Worm (Caenorhabditis elegans) whole organism, L2 larva: ENCODE results near the gene Y55F3BR.6.

Experiments used
- C34F6.9 ChIP-seq: fragments of 150-350 bp; optimal IDR thresholded peaks from 2 replicates; lab custom pipeline; 2014; ENCODE audit warnings: missing biosample characterization, missing genetic modification characterization
- F13H6.1 ChIP-seq: sonication (generic microtip); optimal IDR thresholded peaks from 2 replicates; lab custom pipeline; 2016; ENCODE audit warnings: missing genetic modification characterization, missing compliant biosample characterization
- R02D3.7 ChIP-seq: fragments of 150-350 bp; optimal IDR thresholded peaks from 2 replicates; lab custom pipeline; 2014; ENCODE audit warnings: missing biosample characterization, missing genetic modification characterization
- Y55F3AM.14 ChIP-seq: fragments of 200-800 bp; sonication (Bioruptor generic); optimal IDR thresholded peaks from 2 replicates; lab custom pipeline; 2018; ENCODE audit warnings: mild to moderate bottlenecking, missing genetic modification characterization, missing compliant biosample characterization
- alr-1 ChIP-seq: fragments of 150-350 bp; optimal IDR thresholded peaks from 2 replicates; lab custom pipeline; 2014; ENCODE audit warnings: missing biosample characterization, missing genetic modification characterization
- aly-2 ChIP-seq: fragments of 150-350 bp; optimal IDR thresholded peaks from 2 replicates; lab custom pipeline; 2014; ENCODE audit warnings: missing biosample characterization, missing genetic modification characterization
- blmp-1 ChIP-seq: sonication (generic microtip); optimal IDR thresholded peaks from 2 replicates; lab custom pipeline; 2017; ENCODE audit warnings: missing genetic modification characterization, mild to moderate bottlenecking, missing compliant biosample characterization, antibody characterized with exemption, moderate library complexity; ENCODE audit not compliant: insufficient read depth
- ceh-82 ChIP-seq: fragments of 150-350 bp; optimal IDR thresholded peaks from 2 replicates; lab custom pipeline; 2014; ENCODE audit warnings: missing biosample characterization, missing genetic modification characterization
- crh-2 ChIP-seq: sonication (generic microtip); optimal IDR thresholded peaks from 2 replicates; lab custom pipeline; 2017; ENCODE audit warnings: missing biosample characterization, missing genetic modification characterization
- dmd-4 ChIP-seq: sonication (generic microtip); optimal IDR thresholded peaks from 2 replicates; lab custom pipeline; 2017; ENCODE audit warnings: missing biosample characterization, missing genetic modification characterization
- elt-1 ChIP-seq: fragments of 150-350 bp; optimal IDR thresholded peaks from 2 replicates; lab custom pipeline; 2014; ENCODE audit warnings: missing biosample characterization, missing genetic modification characterization
- fos-1 ChIP-seq: fragments of 150-350 bp; optimal IDR thresholded peaks from 2 replicates; lab custom pipeline; 2014; ENCODE audit warnings: missing biosample characterization, missing genetic modification characterization
- gmeb-1 ChIP-seq: fragments of 150-350 bp; optimal IDR thresholded peaks from 2 replicates; lab custom pipeline; 2014; ENCODE audit warnings: missing biosample characterization, missing genetic modification characterization
- lin-11 ChIP-seq: fragments of 150-350 bp; sonication (generic microtip); optimal IDR thresholded peaks from 2 replicates; lab custom pipeline; 2014; ENCODE audit warnings: missing biosample characterization, missing genetic modification characterization, inconsistent platforms, mixed read lengths
- lin-13 ChIP-seq: fragments of 150-350 bp; optimal IDR thresholded peaks from 2 replicates; lab custom pipeline; 2014; ENCODE audit warnings: missing biosample characterization, missing genetic modification reagents, missing genetic modification characterization
- lin-39 ChIP-seq: fragments of 150-350 bp; optimal IDR thresholded peaks from 2 replicates; lab custom pipeline; 2014; ENCODE audit warnings: missing biosample characterization, missing genetic modification reagents, missing genetic modification characterization
- lsy-2 ChIP-seq, 2 experiments: fragments of 150-350 bp in 1 of 2; sonication (generic microtip) in 1 of 2; optimal IDR thresholded peaks; 2 replicates each; lab custom pipeline; 2014 to 2017; ENCODE audit warnings: missing biosample characterization in 2 of 2, missing genetic modification characterization in 2 of 2
- mbf-1 ChIP-seq: sonication (generic microtip); optimal IDR thresholded peaks from 2 replicates; lab custom pipeline; 2017; ENCODE audit warnings: missing biosample characterization, missing genetic modification characterization
- mdl-1 ChIP-seq, 2 experiments: fragments of 150-350 bp in 1 of 2; sonication (generic microtip) in 1 of 2; optimal IDR thresholded peaks; 2 replicates each; lab custom pipeline; 2017; ENCODE audit warnings: missing biosample characterization in 2 of 2, missing genetic modification characterization in 2 of 2
- nhr-10 ChIP-seq: sonication (generic microtip); optimal IDR thresholded peaks from 2 replicates; lab custom pipeline; 2017; ENCODE audit warnings: missing biosample characterization, missing genetic modification characterization
- nhr-11 ChIP-seq: fragments of 150-350 bp; optimal IDR thresholded peaks from 2 replicates; lab custom pipeline; 2014; ENCODE audit warnings: missing biosample characterization, missing genetic modification characterization
- nhr-129 ChIP-seq: fragments of 150-350 bp; optimal IDR thresholded peaks from 2 replicates; lab custom pipeline; 2014; ENCODE audit warnings: missing biosample characterization, missing genetic modification characterization
- nhr-21 ChIP-seq: fragments of 150-350 bp; optimal IDR thresholded peaks from 2 replicates; lab custom pipeline; 2014; ENCODE audit warnings: missing biosample characterization, missing genetic modification characterization
- nhr-23 ChIP-seq: fragments of 150-350 bp; optimal IDR thresholded peaks from 2 replicates; lab custom pipeline; 2014; ENCODE audit warnings: missing biosample characterization, missing genetic modification reagents, missing genetic modification characterization
- nhr-25 ChIP-seq: fragments of 150-350 bp; sonication (generic microtip); optimal IDR thresholded peaks from 3 replicates; lab custom pipeline; 2014; ENCODE audit warnings: missing biosample characterization, missing genetic modification characterization
- nhr-6 ChIP-seq: fragments of 150-350 bp; optimal IDR thresholded peaks from 2 replicates; lab custom pipeline; 2014; ENCODE audit warnings: missing biosample characterization, missing genetic modification characterization
- nhr-77 ChIP-seq: fragments of 150-350 bp; optimal IDR thresholded peaks from 2 replicates; lab custom pipeline; 2014; ENCODE audit warnings: missing biosample characterization, missing genetic modification characterization
- sma-3 ChIP-seq: sonication (generic microtip); optimal IDR thresholded peaks from 2 replicates; lab custom pipeline; 2016; ENCODE audit warnings: missing genetic modification reagents, missing genetic modification characterization, missing compliant biosample characterization
- sma-9 ChIP-seq, 2 experiments: fragments of 150-350 bp in 1 of 2; sonication (generic microtip) in 1 of 2; optimal IDR thresholded peaks; 2 replicates each; lab custom pipeline; 2014 to 2016; ENCODE audit warnings: missing genetic modification characterization in 2 of 2, mild to moderate bottlenecking in 1 of 2, missing biosample characterization in 1 of 2, missing compliant biosample characterization in 1 of 2, missing genetic modification reagents in 1 of 2, moderate library complexity in 1 of 2
- snpc-4 ChIP-seq: fragments of 150-350 bp; optimal IDR thresholded peaks from 2 replicates; lab custom pipeline; 2014; ENCODE audit warnings: missing biosample characterization, missing genetic modification characterization
- unc-39 ChIP-seq: fragments of 150-350 bp; optimal IDR thresholded peaks from 2 replicates; lab custom pipeline; 2014; ENCODE audit warnings: missing biosample characterization, missing genetic modification characterization
- unc-55 ChIP-seq: fragments of 150-350 bp; sonication (generic microtip); optimal IDR thresholded peaks from 3 replicates; lab custom pipeline; 2014; ENCODE audit warnings: missing biosample characterization, missing genetic modification reagents, missing genetic modification characterization
- unc-62 ChIP-seq: fragments of 150-350 bp; optimal IDR thresholded peaks from 2 replicates; lab custom pipeline; 2014; ENCODE audit warnings: missing biosample characterization, missing genetic modification reagents, missing genetic modification characterization
- zag-1 ChIP-seq: fragments of 150-350 bp; optimal IDR thresholded peaks from 2 replicates; lab custom pipeline; 2014; ENCODE audit warnings: missing biosample characterization, missing genetic modification characterization
- ztf-1 ChIP-seq: fragments of 200-800 bp; sonication (Bioruptor generic); conservative IDR thresholded peaks from 2 replicates; pipeline ENCODE4 v1.3.6; 2022; ENCODE audit warnings: missing genetic modification characterization, missing compliant biosample characterization
- ztf-11 ChIP-seq: sonication (generic microtip); optimal IDR thresholded peaks from 2 replicates; lab custom pipeline; 2017; ENCODE audit warnings: missing biosample characterization, missing genetic modification characterization

The Y55F3BR.6 gene

ce11 chrIV:845198-845597, 3.3 kb upstream of the Y55F3BR.6 start, which contains the start of gene lgc-33:
lgc-33 (plus strand) TSS chrIV:845498.
- TF ChIP-seq gmeb-1 (no peak), elt-1 (tag; lab: Kevin White, UChicago) (no peak), nhr-23 (tag; lab: Kevin White, UChicago) (no peak), unc-55 (GFP tag; lab: Kevin White, UChicago) (no peak), nhr-6 (no peak), mbf-1 (no peak), dmd-4 (tag; lab: Kevin White, UChicago) (no peak), Y55F3AM.14 (GFP tag; lab: Kevin White, UChicago) (no peak), aly-2 (no peak), nhr-10 (tag; lab: Kevin White, UChicago) (no peak), alr-1 (tag; lab: Kevin White, UChicago) (no peak), unc-62 (GFP tag; lab: Kevin White, UChicago) (no peak)

ce11 chrIV:842630-843029, 704 bp upstream of the Y55F3BR.6 start:
- TF ChIP-seq F13H6.1 (peak; percentile 5), fos-1 (peak; percentile 49), nhr-10 (tag; lab: Kevin White, UChicago) (no peak), nhr-21 (tag; lab: Kevin White, UChicago) (no peak), zag-1 (tag; lab: Kevin White, UChicago) (no peak), sma-3 (peak; percentile 6), C34F6.9 (peak; percentile 47), ztf-1 (GFP tag; lab: Robert Waterston, UW) (no peak), Y55F3AM.14 (GFP tag; lab: Kevin White, UChicago) (no peak), nhr-77 (no peak), unc-39 (tag; lab: Kevin White, UChicago) (no peak), lin-13 (GFP tag; lab: Kevin White, UChicago) (peak; percentile 17), gmeb-1 (peak; percentile 57), sma-9 (GFP tag; optimal IDR thresholded peaks at IDR 0.05; lab: Kevin White, UChicago) (peak; percentile 28), sma-9 (tag; optimal IDR thresholded peaks at IDR 0.05; lab: Kevin White, UChicago) (no peak), snpc-4 (tag; lab: Kevin White, UChicago) (no peak), crh-2 (tag; lab: Kevin White, UChicago) (peak; percentile 51), aly-2 (no peak), lin-39 (tag; lab: Kevin White, UChicago) (no peak), nhr-129 (peak; percentile 60), nhr-25 (peak; percentile 7), blmp-1 (no peak), ceh-82 (no peak), unc-55 (GFP tag; lab: Kevin White, UChicago) (peak; percentile 60), lsy-2 (tag; optimal IDR thresholded peaks at IDR 0.05; lab: Kevin White, UChicago) (peak in 1 of 2 experiments; percentile 22)
- TF ChIP-seq, all 48 proteins: peak for 12

- TF ChIP-seq nhr-11 (tag; lab: Kevin White, UChicago): no peak
- no peak for TF ChIP-seq Y55F3AM.14 (GFP tag; lab: Kevin White, UChicago)
- TF ChIP-seq mdl-1 (tag; optimal IDR thresholded peaks at IDR 0.05; lab: Kevin White, UChicago): no peak
- peak; percentile 20 for TF ChIP-seq C34F6.9
- peak in 1 of 2 experiments; percentile 1 for TF ChIP-seq lsy-2 (tag; optimal IDR thresholded peaks at IDR 0.05; lab: Kevin White, UChicago)
- TF ChIP-seq, all 48 proteins: peak for 2
These were observed 8.4 kb downstream of the Y55F3BR.6 start for ce11 chrIV:833517-833916.

- TF ChIP-seq fos-1 (no peak), unc-55 (GFP tag; lab: Kevin White, UChicago) (no peak), C34F6.9 (no peak), sma-9 (GFP tag; optimal IDR thresholded peaks at IDR 0.05; lab: Kevin White, UChicago) (no peak), sma-9 (tag; optimal IDR thresholded peaks at IDR 0.05; lab: Kevin White, UChicago) (no peak), R02D3.7 (tag; lab: Kevin White, UChicago) (no peak), lin-39 (tag; lab: Kevin White, UChicago) (no peak), elt-1 (tag; lab: Kevin White, UChicago) (no peak), unc-39 (tag; lab: Kevin White, UChicago) (no peak), lin-11 (tag; lab: Kevin White, UChicago) (no peak), ztf-11 (tag; lab: Kevin White, UChicago) (no peak), snpc-4 (tag; lab: Kevin White, UChicago) (no peak)
These were observed 10.0 kb downstream of the Y55F3BR.6 start, which contains the start of the genes madf-1 and Y55F3BR.10 for ce11 chrIV:831796-832486. madf-1 (minus strand) TSS chrIV:831896. Y55F3BR.10 (plus strand) TSS chrIV:832436.
